Worm (Caenorhabditis elegans) whole organism, midembryonic: ENCODE results near the gene C16C10.4.

Source experiments
- T22C8.4 ChIP-seq: fragments of 200-800 bp; sonication (Bioruptor generic); IDR thresholded peaks from 2 replicates; pipeline ENCODE4 v1.3.6; 2022; ENCODE audit warnings: missing genetic modification characterization, missing compliant biosample characterization
- cog-1 ChIP-seq: sonication (generic microtip); optimal IDR thresholded peaks from 2 replicates; lab custom pipeline; 2016; ENCODE audit warnings: missing genetic modification characterization, missing compliant biosample characterization
- flt-1 ChIP-seq: fragments of 200-800 bp; sonication (Bioruptor generic); IDR thresholded peaks from 2 replicates; pipeline ENCODE4 v1.3.6; 2022; ENCODE audit warnings: missing genetic modification characterization, missing compliant biosample characterization
- klf-2 ChIP-seq: fragments of 200-800 bp; sonication (Bioruptor generic); conservative IDR thresholded peaks from 2 replicates; pipeline ENCODE4 v1.3.6; 2022; ENCODE audit warnings: missing genetic modification reagents, missing genetic modification characterization, missing compliant biosample characterization
- ref-1 ChIP-seq: fragments of 200-800 bp; sonication (Bioruptor generic); conservative IDR thresholded peaks from 2 replicates; pipeline ENCODE4 v1.3.6; 2022; ENCODE audit warnings: missing genetic modification reagents, missing genetic modification characterization, missing compliant biosample characterization
- tab-1 ChIP-seq: fragments of 200-800 bp; sonication (Bioruptor generic); IDR thresholded peaks from 2 replicates; pipeline ENCODE4 v1.3.6; 2022; ENCODE audit warnings: missing genetic modification characterization, missing compliant biosample characterization
- ztf-23 ChIP-seq: fragments of 200-800 bp; sonication (Bioruptor generic); IDR thresholded peaks from 2 replicates; pipeline ENCODE4 v1.3.6; 2022; ENCODE audit warnings: missing genetic modification reagents, missing genetic modification characterization, missing compliant biosample characterization
- ztf-29 ChIP-seq: fragments of 200-800 bp; sonication (Bioruptor generic); IDR thresholded peaks from 2 replicates; pipeline ENCODE4 v1.3.6; 2022; ENCODE audit warnings: missing genetic modification reagents, missing genetic modification characterization, missing compliant biosample characterization

DNA sequence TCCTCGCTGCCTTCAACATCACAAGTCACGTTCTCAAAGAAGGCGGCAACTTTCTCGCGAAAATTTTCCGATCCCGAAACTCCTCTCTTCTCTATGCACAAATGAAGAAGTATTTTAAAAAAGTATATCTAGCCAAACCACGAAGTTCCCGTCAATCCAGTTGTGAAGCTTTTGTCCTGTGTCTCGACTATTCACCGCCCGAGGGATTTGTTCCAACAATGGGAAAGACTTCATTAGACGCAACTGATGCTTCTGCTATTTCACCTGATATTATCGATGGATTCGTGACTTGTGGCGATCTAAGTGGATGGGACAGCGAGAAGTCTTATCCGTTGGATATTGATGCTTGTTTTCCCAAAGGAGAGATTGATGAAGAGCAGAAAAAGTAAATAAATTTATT, 33.8 kb downstream of the C16C10.4 start:
- TF ChIP-seq ref-1: no peak
- no peak for TF ChIP-seq cog-1 (tag; lab: Kevin White, UChicago)
- TF ChIP-seq tab-1 (GFP tag; lab: Robert Waterston, UW): no peak
- TF ChIP-seq klf-2 (GFP tag; lab: Robert Waterston, UW): no peak
- no peak for TF ChIP-seq T22C8.4
- TF ChIP-seq flt-1 (GFP tag; lab: Robert Waterston, UW): no peak
- no peak for TF ChIP-seq ztf-29 (GFP tag; lab: Robert Waterston, UW)
- no peak for TF ChIP-seq ztf-23 (GFP tag; lab: Robert Waterston, UW)
